Worm (Caenorhabditis elegans) whole organism, early embryonic: ENCODE measurements around the gene C27A7.9.

Experiments
- B0310.2 ChIP-seq: sonication (generic microtip); optimal IDR thresholded peaks from 2 replicates; lab custom pipeline; 2016; ENCODE audit warnings: mild to moderate bottlenecking, missing genetic modification characterization, missing compliant biosample characterization
- ama-1 ChIP-seq: fragments of 150-350 bp; optimal IDR thresholded peaks from 2 replicates; lab custom pipeline; 2014
- ceh-13 ChIP-seq: fragments of 200-800 bp; sonication (Bioruptor generic); optimal IDR thresholded peaks from 2 replicates; lab custom pipeline; 2018; ENCODE audit warnings: mild to moderate bottlenecking, missing genetic modification characterization, missing compliant biosample characterization
- ceh-36 ChIP-seq: sonication (generic microtip); optimal IDR thresholded peaks from 2 replicates; lab custom pipeline; 2016; ENCODE audit warnings: missing genetic modification characterization, inconsistent platforms, missing compliant biosample characterization
- ets-7 ChIP-seq: sonication (generic microtip); optimal IDR thresholded peaks from 2 replicates; lab custom pipeline; 2016; ENCODE audit warnings: missing genotype, missing genetic modification characterization, missing compliant biosample characterization
- flt-1 ChIP-seq: fragments of 200-800 bp; sonication (Bioruptor generic); IDR thresholded peaks from 2 replicates; pipeline ENCODE4 v1.3.6; 2022; ENCODE audit warnings: missing genetic modification characterization, missing compliant biosample characterization
- hmg-4 ChIP-seq: fragments of 200-800 bp; sonication (Bioruptor generic); optimal IDR thresholded peaks from 2 replicates; lab custom pipeline; 2018; ENCODE audit warnings: mild to moderate bottlenecking, missing genetic modification characterization, missing compliant biosample characterization
- hnd-1 ChIP-seq: sonication (generic microtip); optimal IDR thresholded peaks from 2 replicates; lab custom pipeline; 2016; ENCODE audit warnings: missing genetic modification characterization, missing compliant biosample characterization
- sea-1 ChIP-seq: fragments of 200-800 bp; sonication (Bioruptor generic); conservative IDR thresholded peaks from 2 replicates; pipeline ENCODE4 v1.3.6; 2022; ENCODE audit warnings: missing genetic modification characterization, missing compliant biosample characterization
- tbx-11 ChIP-seq: fragments of 200-800 bp; sonication (Bioruptor generic); IDR thresholded peaks from 2 replicates; pipeline ENCODE4 v1.3.6; 2022; ENCODE audit warnings: missing genetic modification characterization, missing compliant biosample characterization
- tra-4 ChIP-seq: sonication (generic microtip); optimal IDR thresholded peaks from 2 replicates; lab custom pipeline; 2017; ENCODE audit warnings: missing genetic modification characterization, missing compliant biosample characterization

ce11 chrV:12167031-12167430 lies 12.6 kb upstream of the C27A7.9 start:
- TF ChIP-seq sea-1 (GFP tag; lab: Robert Waterston, UW) (no peak), hnd-1 (no peak), ceh-13 (no peak), ama-1 (lab: Kevin White, UChicago) (no peak), ceh-36 (tag; lab: Kevin White, UChicago) (no peak), flt-1 (GFP tag; lab: Robert Waterston, UW) (no peak), tbx-11 (GFP tag; lab: Robert Waterston, UW) (no peak), tra-4 (tag; lab: Kevin White, UChicago) (no peak), B0310.2 (no peak), hmg-4 (GFP tag; lab: Kevin White, UChicago) (no peak), ets-7 (tag; lab: Kevin White, UChicago) (no peak)
